Worm (Caenorhabditis elegans) whole organism, L4/young adult: ENCODE results near the gene R160.12.
"Not testable (repeated sequence)": the region's sequence is repeated elsewhere in the genome, so short reads cannot be mapped to it uniquely, and the experiment has no call there.

Experiments
- W03F9.2 ChIP-seq: fragments of 150-350 bp; optimal IDR thresholded peaks from 2 replicates; lab custom pipeline; 2014; ENCODE audit warnings: missing biosample characterization, missing genetic modification characterization
- dao-5 ChIP-seq: sonication (generic microtip); optimal IDR thresholded peaks from 2 replicates; lab custom pipeline; 2016; ENCODE audit warnings: missing genotype, missing genetic modification characterization, moderate library complexity, missing compliant biosample characterization
- him-1 ChIP-seq: sonication (generic microtip); optimal IDR thresholded peaks from 2 replicates; lab custom pipeline; 2016; ENCODE audit warnings: missing genotype, missing genetic modification reagents, missing genetic modification characterization, missing compliant biosample characterization

- not testable (repeated sequence) for TF ChIP-seq him-1; dao-5 (tag; lab: Kevin White, UChicago); W03F9.2 (tag; lab: Kevin White, UChicago)
Measured at ce11 chrX:4339332-4339731, 38.3 kb downstream of the R160.12 start, which contains the start of gene cst-1.
